Worm (Caenorhabditis elegans): ENCODE measurements around the gene nep-11.

Gene nep-11

ce11 chrII:3403535-3403934, 21.8 kb downstream of the nep-11 start, which contains the start of gene nep-8:
TSS of gene nep-8 (plus strand) at chrII:3403835.
- TF ChIP-seq Y95B8A.8 (GFP tag; IDR thresholded peaks at IDR 0.05) = no peak
- TF ChIP-seq nfya-2 (GFP tag; IDR thresholded peaks at IDR 0.05) = no peak
- no peak for TF ChIP-seq C06A6.2 (GFP tag; conservative IDR thresholded peaks at IDR 0.05)
- no peak for TF ChIP-seq tlf-1 (GFP tag; optimal IDR thresholded peaks at IDR 0.05)

ce11 chrII:3402854-3403253, 22.5 kb downstream of the nep-11 start, which contains the start of gene nep-10:
TSS of gene nep-10 (minus strand) at chrII:3402954.
- TF ChIP-seq nhr-27 (tag; optimal IDR thresholded peaks at IDR 0.05) = no peak
- no peak for TF ChIP-seq ztf-22 (GFP tag; optimal IDR thresholded peaks at IDR 0.05)
- TF ChIP-seq somi-1 (GFP tag; optimal IDR thresholded peaks at IDR 0.05) = no peak
- TF ChIP-seq sea-2 (GFP tag; IDR thresholded peaks at IDR 0.05) = no peak
- no peak for TF ChIP-seq lsy-27 (tag; optimal IDR thresholded peaks at IDR 0.05; ENCODE audit: borderline replicate concordance, insufficient read depth)
- no peak for TF ChIP-seq sdz-38 (tag; optimal IDR thresholded peaks at IDR 0.05)
- no peak for TF ChIP-seq efl-1 (GFP tag; optimal IDR thresholded peaks at IDR 0.05)
- TF ChIP-seq gei-17 (GFP tag; optimal IDR thresholded peaks at IDR 0.05) = no peak
- TF ChIP-seq chd-7 (tag; optimal IDR thresholded peaks at IDR 0.05) = no peak
- no peak for TF ChIP-seq hlh-12 (tag; optimal IDR thresholded peaks at IDR 0.05)
- TF ChIP-seq pha-4 (tag; optimal IDR thresholded peaks at IDR 0.05) = no peak
- TF ChIP-seq lag-1 (GFP tag; IDR thresholded peaks at IDR 0.05) = no peak
- TF ChIP-seq lin-54 (GFP tag; optimal IDR thresholded peaks at IDR 0.05) = no peak
- no peak for TF ChIP-seq ceh-40 (GFP tag; IDR thresholded peaks at IDR 0.05)
- no peak for TF ChIP-seq unc-130 (GFP tag; optimal IDR thresholded peaks at IDR 0.05)
- no peak for TF ChIP-seq fkh-3 (tag; optimal IDR thresholded peaks at IDR 0.05)
- TF ChIP-seq ets-4 (GFP tag; optimal IDR thresholded peaks at IDR 0.05) = no peak
- TF ChIP-seq hlh-26 (GFP tag; conservative IDR thresholded peaks at IDR 0.05) = no peak
- TF ChIP-seq B0261.1 (tag; optimal IDR thresholded peaks at IDR 0.05) = no peak
- TF ChIP-seq tbx-9 (tag; optimal IDR thresholded peaks at IDR 0.05; ENCODE audit: borderline replicate concordance) = no peak

- TF ChIP-seq bed-2 (GFP tag; IDR thresholded peaks at IDR 0.05) (no peak), F39B2.1 (GFP tag; IDR thresholded peaks at IDR 0.05) (no peak), pbrm-1 (GFP tag; IDR thresholded peaks at IDR 0.05) (no peak), F52B5.7 (tag; optimal IDR thresholded peaks at IDR 0.05) (no peak), ZK185.1 (tag; optimal IDR thresholded peaks at IDR 0.05; ENCODE audit: poor library complexity, severe bottlenecking) (no peak), egl-44 (GFP tag; IDR thresholded peaks at IDR 0.05) (no peak), ceh-58 (GFP tag; IDR thresholded peaks at IDR 0.05) (no peak)
Measured at ce11 chrII:3399212-3399611, 26.1 kb downstream of the nep-11 start, which contains the start of gene nep-9. TSS of gene nep-9 (minus strand) at chrII:3399312.

- TF ChIP-seq somi-1 (GFP tag; optimal IDR thresholded peaks at IDR 0.05) = no peak
- TF ChIP-seq F55B11.4 (tag; optimal IDR thresholded peaks at IDR 0.05; ENCODE audit: borderline replicate concordance, insufficient read depth) = no peak
- TF ChIP-seq D2030.7 (GFP tag; IDR thresholded peaks at IDR 0.05) = no peak
- TF ChIP-seq efl-1 (GFP tag; optimal IDR thresholded peaks at IDR 0.05) = no peak
Measured at ce11 chrII:3395484-3395883, 29.8 kb downstream of the nep-11 start, which contains the start of gene nep-20. TSS of gene nep-20 (minus strand) at chrII:3395584.

- TF ChIP-seq F52B5.7 (tag; optimal IDR thresholded peaks at IDR 0.05) = no peak
- TF ChIP-seq hmg-1.2 (GFP tag; IDR thresholded peaks at IDR 0.05) = peak; percentile 52; the same call in 1 of the 2 replicates
Measured at ce11 chrII:3387503-3387902, 37.8 kb downstream of the nep-11 start, which contains the start of gene T06D4.6. TSS of gene T06D4.6 (minus strand) at chrII:3387603.
